Fruit fly (Drosophila melanogaster): Measurements from ENCODE around the gene CG8564.

- TF ChIP-seq pan (optimal IDR thresholded peaks at IDR 0.05) (no peak), psq (optimal IDR thresholded peaks at IDR 0.05) (no peak), usp (GFP tag; optimal IDR thresholded peaks at IDR 0.05) (no peak), CG8478 (optimal IDR thresholded peaks at IDR 0.05) (no peak), Dll (optimal IDR thresholded peaks at IDR 0.05) (no peak)
These were observed 8.3 kb upstream of the CG8564 start, which contains the start of gene CG32379 for dm6 chr3L:7396055-7396454.
